Worm (Caenorhabditis elegans) whole organism, L1 larva: ENCODE measurements around the gene F11D11.6.

Source experiments
- ceh-82 ChIP-seq, 3 experiments: fragments of 150-350 bp in 1 of 3; sonication (generic microtip) in 2 of 3; optimal IDR thresholded peaks; 2 replicates each; lab custom pipeline; 2014 to 2017; ENCODE audit warnings: missing biosample characterization in 3 of 3, missing genetic modification characterization in 3 of 3
- elt-2 ChIP-seq: sonication (generic microtip); optimal IDR thresholded peaks from 2 replicates; lab custom pipeline; 2016; ENCODE audit warnings: missing genetic modification characterization, mild to moderate bottlenecking, inconsistent platforms, missing compliant biosample characterization, missing genetic modification reagents
- elt-3 ChIP-seq, 6 experiments: fragments of 150-350 bp in 1 of 6; sonication (generic microtip); optimal IDR thresholded peaks; 2 replicates each; lab custom pipeline; 2017 to 2018; ENCODE audit warnings: missing biosample characterization in 6 of 6, missing genetic modification characterization in 6 of 6, inconsistent platforms in 1 of 6
- lin-13 ChIP-seq: fragments of 150-350 bp; optimal IDR thresholded peaks from 2 replicates; lab custom pipeline; 2014; ENCODE audit warnings: missing biosample characterization, missing genetic modification reagents, missing genetic modification characterization
- mab-9 ChIP-seq: fragments of 200-800 bp; sonication (Bioruptor generic); IDR thresholded peaks from 2 replicates; pipeline ENCODE4 v1.3.6; 2022; ENCODE audit warnings: missing genetic modification reagents, missing genetic modification characterization, missing compliant biosample characterization
- nhr-76 ChIP-seq: sonication (generic microtip); optimal IDR thresholded peaks from 2 replicates; lab custom pipeline; 2017; ENCODE audit warnings: missing biosample characterization, missing genetic modification characterization
- snpc-4 ChIP-seq: fragments of 150-350 bp; optimal IDR thresholded peaks from 2 replicates; lab custom pipeline; 2014; ENCODE audit warnings: missing biosample characterization, missing genetic modification characterization
- sptf-1 ChIP-seq: fragments of 150-350 bp; optimal IDR thresholded peaks from 2 replicates; lab custom pipeline; 2014; ENCODE audit warnings: missing biosample characterization, missing genetic modification characterization
- unc-98 ChIP-seq: fragments of 200-800 bp; sonication (Bioruptor generic); IDR thresholded peaks from 2 replicates; pipeline ENCODE4 v1.3.6; 2022; ENCODE audit warnings: missing genetic modification characterization, missing compliant biosample characterization
- zag-1 ChIP-seq: fragments of 150-350 bp; optimal IDR thresholded peaks from 2 replicates; lab custom pipeline; 2014; ENCODE audit warnings: missing biosample characterization, missing genetic modification characterization

ce11 chrV:18771804-18772386 lies 19.0 kb upstream of the F11D11.6 start:
- TF ChIP-seq snpc-4 (tag; lab: Kevin White, UChicago) (no peak), ceh-82 (tag; optimal IDR thresholded peaks at IDR 0.05; lab: Kevin White, UChicago) (no peak), sptf-1 (tag; lab: Kevin White, UChicago) (no peak), unc-98 (GFP tag; lab: Robert Waterston, UW) (no peak), lin-13 (GFP tag; lab: Kevin White, UChicago) (no peak), nhr-76 (no peak), zag-1 (no peak), elt-3 (tag; optimal IDR thresholded peaks at IDR 0.05; lab: Kevin White, UChicago) (no peak), mab-9 (GFP tag; lab: Robert Waterston, UW) (no peak), elt-2 (tag; lab: Kevin White, UChicago) (no peak)
